Fruit fly (Drosophila melanogaster): ENCODE results near the gene CG17261.

The CG17261 gene

dm6 chr2L:3086290-3086876 lies 44.0 kb downstream of the CG17261 start (continued):
- no peak for TF ChIP-seq cato (GFP tag; optimal IDR thresholded peaks at IDR 0.05; ENCODE audit: borderline replicate concordance)
- peak; percentile 94 for TF ChIP-seq Deaf1 (tag; optimal IDR thresholded peaks at IDR 0.05)
- no peak for TF ChIP-seq peb (GFP tag; IDR thresholded peaks at IDR 0.05)
- TF ChIP-seq CG13424 (tag; optimal IDR thresholded peaks at IDR 0.05), result peak; percentile 78
- peak; percentile 71 for TF ChIP-seq Fer1 (GFP tag; optimal IDR thresholded peaks at IDR 0.05)
- TF ChIP-seq HmgD (GFP tag; optimal IDR thresholded peaks at IDR 0.05), result no peak
- TF ChIP-seq CG6689 (GFP tag; IDR thresholded peaks at IDR 0.05), result peak; percentile 59; the same call in 1 of the 2 replicates
- TF ChIP-seq tin (GFP tag; optimal IDR thresholded peaks at IDR 0.05), result peak; percentile 44
- TF ChIP-seq jigr1 (GFP tag; IDR thresholded peaks at IDR 0.05), result no peak
- TF ChIP-seq bab2 (GFP tag; optimal IDR thresholded peaks at IDR 0.05), result peak; percentile 59
- peak; percentile 53 for TF ChIP-seq gcm (GFP tag; optimal IDR thresholded peaks at IDR 0.05)
- TF ChIP-seq gro (GFP tag; optimal IDR thresholded peaks at IDR 0.05), result peak; percentile 66
- TF ChIP-seq CG8290 (GFP tag; optimal IDR thresholded peaks at IDR 0.05), result no peak
- no peak for TF ChIP-seq CG8290 (tag; optimal IDR thresholded peaks at IDR 0.05)
- TF ChIP-seq CG43689 (GFP tag; IDR thresholded peaks at IDR 0.05), result 0 out of 2 replicates have a peak, but pooled peaks have one; percentile 34
- TF ChIP-seq zen (tag; optimal IDR thresholded peaks at IDR 0.05), result peak; percentile 13
- peak; percentile 42 for TF ChIP-seq Dip3 (GFP tag; optimal IDR thresholded peaks at IDR 0.05)
- no peak for TF ChIP-seq dimm (GFP tag; IDR thresholded peaks at IDR 0.05)
- TF ChIP-seq Asciz (GFP tag; optimal IDR thresholded peaks at IDR 0.05), result peak; percentile 35
- TF ChIP-seq sim (GFP tag; IDR thresholded peaks at IDR 0.05), result no peak
- peak; percentile 56 for TF ChIP-seq D19A (tag; optimal IDR thresholded peaks at IDR 0.05)
- TF ChIP-seq tna (GFP tag; IDR thresholded peaks at IDR 0.05; ENCODE audit: partially characterized antibody), result no peak
- TF ChIP-seq her (GFP tag; optimal IDR thresholded peaks at IDR 0.05), result peak; percentile 36
- peak; percentile 19 for TF ChIP-seq nerfin-1 (tag; optimal IDR thresholded peaks at IDR 0.05)
- TF ChIP-seq CG16815 (GFP tag; optimal IDR thresholded peaks at IDR 0.05), result peak; percentile 19
- TF ChIP-seq Xbp1 (GFP tag; optimal IDR thresholded peaks at IDR 0.05), result peak; percentile 63
- peak; percentile 37 for TF ChIP-seq chn (GFP tag; optimal IDR thresholded peaks at IDR 0.05)
- TF ChIP-seq Oli (tag; optimal IDR thresholded peaks at IDR 0.05), result peak; percentile 72
- TF ChIP-seq dysf (GFP tag; IDR thresholded peaks at IDR 0.05), result peak; percentile 81
- TF ChIP-seq sisA (GFP tag; IDR thresholded peaks at IDR 0.05), result peak; percentile 51
- no peak for TF ChIP-seq luna (GFP tag; optimal IDR thresholded peaks at IDR 0.05)
- TF ChIP-seq slp2 (GFP tag; optimal IDR thresholded peaks at IDR 0.05), result peak; percentile 2
- TF ChIP-seq Side (GFP tag; optimal IDR thresholded peaks at IDR 0.05), result peak; percentile 25
- peak; percentile 16 for TF ChIP-seq pum (GFP tag; optimal IDR thresholded peaks at IDR 0.05)
- peak; percentile 79 for TF ChIP-seq Atf6 (GFP tag; IDR thresholded peaks at IDR 0.05)
- TF ChIP-seq CG15073 (GFP tag; optimal IDR thresholded peaks at IDR 0.05), result no peak
- TF ChIP-seq gsb (GFP tag; IDR thresholded peaks at IDR 0.05), result peak; percentile 63
- TF ChIP-seq CG34422 (GFP tag; IDR thresholded peaks at IDR 0.05), result peak; percentile 60; the same call in 1 of the 3 replicates
- TF ChIP-seq CG12659 (GFP tag; optimal IDR thresholded peaks at IDR 0.05), result peak; percentile 77
- TF ChIP-seq CG7786 (GFP tag; optimal IDR thresholded peaks at IDR 0.05), result peak; percentile 40
- peak; percentile 39; the same call in 1 of the 2 replicates for TF ChIP-seq CG17328 (GFP tag; IDR thresholded peaks at IDR 0.05)
- peak; percentile 31 for TF ChIP-seq maf-S (GFP tag; optimal IDR thresholded peaks at IDR 0.05)
- peak; percentile 42 for TF ChIP-seq Camta (GFP tag; optimal IDR thresholded peaks at IDR 0.05)
- TF ChIP-seq CG15011 (GFP tag; optimal IDR thresholded peaks at IDR 0.05), result peak; percentile 56
- TF ChIP-seq CG3847 (GFP tag; IDR thresholded peaks at IDR 0.05), result peak; percentile 66
- peak; percentile 33 for TF ChIP-seq CG18011 (GFP tag; optimal IDR thresholded peaks at IDR 0.05)
- peak; percentile 16; the same call in 1 of the 2 replicates for TF ChIP-seq klu (GFP tag; IDR thresholded peaks at IDR 0.05)
- TF ChIP-seq Dbx (GFP tag; IDR thresholded peaks at IDR 0.05), result peak; percentile 79
- TF ChIP-seq sob (GFP tag; IDR thresholded peaks at IDR 0.05), result peak; percentile 48; the same call in 1 of the 2 replicates
- TF ChIP-seq Dek (tag; optimal IDR thresholded peaks at IDR 0.05), result peak; percentile 69
- peak; percentile 47 for TF ChIP-seq Max (GFP tag; optimal IDR thresholded peaks at IDR 0.05)
